Worm (Caenorhabditis elegans) whole organism, L1 larva: ENCODE measurements around the gene C27B7.7.

ENCODE experiments used
- fkh-10 ChIP-seq: sonication (generic microtip); optimal IDR thresholded peaks from 2 replicates; lab custom pipeline; 2017; ENCODE audit warnings: missing biosample characterization, missing genetic modification reagents, missing genetic modification characterization
- fos-1 ChIP-seq: fragments of 150-350 bp; optimal IDR thresholded peaks from 2 replicates; lab custom pipeline; 2014; ENCODE audit warnings: missing biosample characterization, missing genetic modification characterization
- nhr-237 ChIP-seq: fragments of 150-350 bp; optimal IDR thresholded peaks from 2 replicates; lab custom pipeline; 2014; ENCODE audit warnings: missing biosample characterization, missing genetic modification characterization
- pag-3 ChIP-seq: sonication (generic microtip); optimal IDR thresholded peaks from 2 replicates; lab custom pipeline; 2017; ENCODE audit warnings: missing genetic modification characterization, mild to moderate bottlenecking, missing compliant biosample characterization, antibody characterized with exemption, borderline replicate concordance; ENCODE audit not compliant: insufficient read depth

ce11 chrIV:8891131-8891530 lies 15.7 kb upstream of the C27B7.7 start, which contains the start of gene spr-2:
- TF ChIP-seq nhr-237: no peak
- TF ChIP-seq fkh-10 (GFP tag; lab: Kevin White, UChicago): peak; percentile 30
- no peak for TF ChIP-seq pag-3 (tag; lab: Kevin White, UChicago)
- peak; percentile 55 for TF ChIP-seq fos-1 (tag; lab: Kevin White, UChicago)
